Fruit fly (Drosophila melanogaster): ENCODE results near the gene CheB93a.

dm6 chr3R:21408372-21408771, 1.1 kb downstream of the CheB93a start:
- no peak for TF ChIP-seq Dll (optimal IDR thresholded peaks at IDR 0.05)
- no peak for TF ChIP-seq EcR (GFP tag; optimal IDR thresholded peaks at IDR 0.05)
- TF ChIP-seq pan (optimal IDR thresholded peaks at IDR 0.05): no peak
